Worm (Caenorhabditis elegans) whole organism, young adult: ENCODE results near the gene ZC204.6.

Experiments used
- C06A6.2 ChIP-seq: fragments of 200-800 bp; sonication (Bioruptor generic); conservative IDR thresholded peaks from 2 replicates; pipeline ENCODE4 v1.3.6; 2022; ENCODE audit warnings: missing genetic modification characterization, missing compliant biosample characterization
- F10E7.11 ChIP-seq: sonication (generic microtip); optimal IDR thresholded peaks from 2 replicates; lab custom pipeline; 2017; ENCODE audit warnings: mild to moderate bottlenecking, missing genetic modification characterization, moderate library complexity, missing compliant biosample characterization
- F23B12.7 ChIP-seq: sonication (generic microtip); optimal IDR thresholded peaks from 2 replicates; lab custom pipeline; 2017; ENCODE audit warnings: missing genetic modification characterization, mild to moderate bottlenecking, missing compliant biosample characterization, antibody characterized with exemption, moderate library complexity; ENCODE audit not compliant: insufficient read depth
- F52B5.7 ChIP-seq: sonication (generic microtip); optimal IDR thresholded peaks from 2 replicates; lab custom pipeline; 2016; ENCODE audit warnings: mild to moderate bottlenecking, missing genetic modification characterization, missing compliant biosample characterization
- F57C9.4 ChIP-seq: sonication (generic microtip); optimal IDR thresholded peaks from 2 replicates; lab custom pipeline; 2017; ENCODE audit warnings: mild to moderate bottlenecking, missing genetic modification characterization, missing compliant biosample characterization
- K11D2.4 ChIP-seq: fragments of 200-800 bp; sonication (Bioruptor generic); IDR thresholded peaks from 2 replicates; pipeline ENCODE4 v1.3.6; 2022; ENCODE audit warnings: missing genetic modification reagents, missing genetic modification characterization, missing compliant biosample characterization
- T07F8.4 ChIP-seq: sonication (generic microtip); optimal IDR thresholded peaks from 2 replicates; lab custom pipeline; 2016; ENCODE audit warnings: mild to moderate bottlenecking, missing genetic modification characterization, moderate library complexity, missing compliant biosample characterization
- T26A5.8 ChIP-seq: sonication (generic microtip); optimal IDR thresholded peaks from 2 replicates; lab custom pipeline; 2016; ENCODE audit warnings: missing genetic modification characterization, missing compliant biosample characterization
- ccch-3 ChIP-seq: fragments of 200-800 bp; sonication (Bioruptor generic); optimal IDR thresholded peaks from 2 replicates; lab custom pipeline; 2018; ENCODE audit warnings: mild to moderate bottlenecking, missing genetic modification characterization, missing compliant biosample characterization
- ceh-27 ChIP-seq: fragments of 200-800 bp; sonication (Bioruptor generic); optimal IDR thresholded peaks from 2 replicates; lab custom pipeline; 2018; ENCODE audit warnings: mild to moderate bottlenecking, missing genetic modification characterization, moderate library complexity, missing compliant biosample characterization
- dox-1 ChIP-seq: fragments of 200-800 bp; sonication (Bioruptor generic); IDR thresholded peaks from 2 replicates; pipeline ENCODE4 v1.3.6; 2022; ENCODE audit warnings: missing genetic modification reagents, missing genetic modification characterization, missing compliant biosample characterization
- dpl-1 ChIP-seq: fragments of 150-350 bp; optimal IDR thresholded peaks from 2 replicates; lab custom pipeline; 2014; ENCODE audit warnings: missing biosample characterization, missing genetic modification reagents, missing genetic modification characterization
- efl-1 ChIP-seq: fragments of 150-350 bp; optimal IDR thresholded peaks from 2 replicates; lab custom pipeline; 2014; ENCODE audit warnings: missing biosample characterization, missing genetic modification reagents, missing genetic modification characterization
- egl-18 ChIP-seq: fragments of 200-800 bp; sonication (Bioruptor generic); IDR thresholded peaks from 2 replicates; pipeline ENCODE4 v1.3.6; 2022; ENCODE audit warnings: missing genetic modification reagents, missing genetic modification characterization, missing compliant biosample characterization
- egl-44 ChIP-seq: fragments of 200-800 bp; sonication (Bioruptor generic); IDR thresholded peaks from 2 replicates; pipeline ENCODE4 v1.3.6; 2022; ENCODE audit warnings: missing genetic modification reagents, missing genetic modification characterization, missing compliant biosample characterization
- him-1 ChIP-seq: sonication (generic microtip); optimal IDR thresholded peaks from 2 replicates; lab custom pipeline; 2016; ENCODE audit warnings: missing genotype, missing genetic modification reagents, missing genetic modification characterization, missing compliant biosample characterization
- hlh-26 ChIP-seq: fragments of 200-800 bp; sonication (Bioruptor generic); conservative IDR thresholded peaks from 2 replicates; pipeline ENCODE4 v1.3.6; 2022; ENCODE audit warnings: missing genetic modification reagents, missing genetic modification characterization, missing compliant biosample characterization
- lin-26 ChIP-seq: fragments of 200-800 bp; sonication (Bioruptor generic); IDR thresholded peaks from 2 replicates; pipeline ENCODE4 v1.3.6; 2022; ENCODE audit warnings: missing genetic modification reagents, missing genetic modification characterization, missing compliant biosample characterization
- lin-35 ChIP-seq, 3 experiments: fragments of 150-350 bp in 2 of 3; sonication (generic microtip) in 1 of 3; optimal IDR thresholded peaks; 2 replicates each; lab custom pipeline; 2014 to 2018; ENCODE audit warnings: missing biosample characterization in 3 of 3, missing genetic modification characterization in 3 of 3, missing genetic modification reagents in 3 of 3
- lin-40 ChIP-seq: sonication (generic microtip); optimal IDR thresholded peaks from 2 replicates; lab custom pipeline; 2016; ENCODE audit warnings: missing genetic modification characterization, mild to moderate bottlenecking, missing compliant biosample characterization, missing genotype, missing genetic modification reagents
- lsl-1 ChIP-seq: fragments of 200-800 bp; sonication (Bioruptor generic); optimal IDR thresholded peaks from 2 replicates; lab custom pipeline; 2018; ENCODE audit warnings: mild to moderate bottlenecking, missing genetic modification characterization, moderate library complexity, missing compliant biosample characterization
- mel-28 ChIP-seq: sonication (generic microtip); optimal IDR thresholded peaks from 2 replicates; lab custom pipeline; 2016; ENCODE audit warnings: borderline replicate concordance, mild to moderate bottlenecking, missing genetic modification characterization, missing compliant biosample characterization
- mxl-1 ChIP-seq: sonication (generic microtip); optimal IDR thresholded peaks from 2 replicates; lab custom pipeline; 2016; ENCODE audit warnings: missing genetic modification characterization, missing compliant biosample characterization
- nfya-2 ChIP-seq: fragments of 200-800 bp; sonication (Bioruptor generic); IDR thresholded peaks from 2 replicates; pipeline ENCODE4 v1.3.6; 2022; ENCODE audit warnings: missing genetic modification reagents, missing genetic modification characterization, missing compliant biosample characterization
- nhr-80 ChIP-seq: sonication (generic microtip); optimal IDR thresholded peaks from 2 replicates; lab custom pipeline; 2016; ENCODE audit warnings: missing genetic modification characterization, missing compliant biosample characterization
- nhr-90 ChIP-seq: sonication (generic microtip); optimal IDR thresholded peaks from 2 replicates; lab custom pipeline; 2016; ENCODE audit warnings: missing genotype, mild to moderate bottlenecking, missing genetic modification characterization, missing compliant biosample characterization
- rpc-1 ChIP-seq, 2 experiments: fragments of 150-350 bp in 1 of 2; sonication (generic microtip) in 1 of 2; optimal IDR thresholded peaks; 2 replicates each; lab custom pipeline; 2014 to 2018; ENCODE audit warnings: missing biosample characterization in 1 of 2, missing genetic modification characterization in 1 of 2, missing genetic modification reagents in 1 of 2, missing genotype in 1 of 2
- snpc-1.1 ChIP-seq: sonication (generic microtip); optimal IDR thresholded peaks from 2 replicates; lab custom pipeline; 2017; ENCODE audit warnings: missing genetic modification characterization, mild to moderate bottlenecking, missing compliant biosample characterization, antibody characterized with exemption, moderate library complexity, missing genotype, missing genetic modification reagents; ENCODE audit not compliant: insufficient read depth
- tbx-9 ChIP-seq: sonication (generic microtip); optimal IDR thresholded peaks from 2 replicates; lab custom pipeline; 2016; ENCODE audit warnings: borderline replicate concordance, missing genetic modification characterization, inconsistent platforms, missing compliant biosample characterization
- zfh-2 ChIP-seq: fragments of 200-800 bp; sonication (Bioruptor generic); conservative IDR thresholded peaks from 2 replicates; pipeline ENCODE4 v1.3.6; 2022; ENCODE audit warnings: missing genetic modification reagents, missing genetic modification characterization, missing compliant biosample characterization
- zim-3 ChIP-seq: sonication (generic microtip); optimal IDR thresholded peaks from 2 replicates; lab custom pipeline; 2017; ENCODE audit warnings: mild to moderate bottlenecking, missing genetic modification characterization, moderate library complexity, missing compliant biosample characterization
- ztf-22 ChIP-seq: fragments of 200-800 bp; sonication (Bioruptor generic); optimal IDR thresholded peaks from 2 replicates; lab custom pipeline; 2018; ENCODE audit warnings: mild to moderate bottlenecking, missing genetic modification characterization, moderate library complexity, missing compliant biosample characterization

Gene ZC204.6

DNA sequence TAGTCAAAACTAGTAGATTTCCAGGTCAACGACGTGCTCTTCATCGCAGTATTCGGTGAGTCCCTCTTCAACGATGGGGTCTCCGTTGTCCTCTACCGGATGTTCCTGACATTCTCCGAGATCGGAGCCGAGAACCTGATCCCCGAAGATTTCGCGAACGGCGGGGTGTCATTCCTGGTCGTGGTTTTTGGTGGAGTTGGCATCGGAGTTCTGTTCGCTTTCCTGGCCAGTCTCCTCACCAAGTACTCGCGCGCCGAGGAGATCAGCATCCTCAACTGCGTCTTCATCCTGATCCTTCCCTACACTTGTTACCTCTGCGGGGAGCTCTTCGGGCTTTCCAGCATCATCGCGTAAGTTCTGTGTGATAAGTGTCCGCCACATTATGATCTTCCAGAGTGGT lies 28.0 kb upstream of the ZC204.6 start:
- no peak for TF ChIP-seq hlh-26 (GFP tag; lab: Robert Waterston, UW)
- TF ChIP-seq zfh-2: peak; percentile 29; the same call in 1 of the 2 replicates
- TF ChIP-seq nhr-80: no peak
- no peak for TF ChIP-seq lsl-1 (GFP tag; lab: Kevin White, UChicago)

DNA sequence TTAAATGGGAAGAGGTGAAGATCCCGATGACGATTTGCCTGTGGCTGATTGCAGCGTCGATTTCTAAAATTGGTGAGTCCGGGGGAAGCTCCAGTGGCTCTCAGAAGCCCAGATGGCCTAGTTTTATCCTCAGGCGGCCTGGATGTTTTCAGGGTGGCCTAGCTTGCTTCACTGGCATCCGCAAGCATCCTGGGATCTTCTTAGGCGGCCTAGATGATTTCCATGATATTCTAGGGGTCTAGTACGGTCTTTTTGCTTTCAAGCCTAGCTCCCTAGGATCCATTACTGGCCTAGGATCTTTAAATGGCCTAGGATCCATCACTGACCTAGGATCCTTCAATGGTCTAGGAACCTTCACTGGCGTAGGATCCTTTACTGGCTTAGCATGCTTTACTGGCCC lies 26.4 kb upstream of the ZC204.6 start:
- TF ChIP-seq zfh-2 (0 out of 2 replicates have a peak, but pooled peaks have one; percentile 33), ccch-3 (no peak)

DNA sequence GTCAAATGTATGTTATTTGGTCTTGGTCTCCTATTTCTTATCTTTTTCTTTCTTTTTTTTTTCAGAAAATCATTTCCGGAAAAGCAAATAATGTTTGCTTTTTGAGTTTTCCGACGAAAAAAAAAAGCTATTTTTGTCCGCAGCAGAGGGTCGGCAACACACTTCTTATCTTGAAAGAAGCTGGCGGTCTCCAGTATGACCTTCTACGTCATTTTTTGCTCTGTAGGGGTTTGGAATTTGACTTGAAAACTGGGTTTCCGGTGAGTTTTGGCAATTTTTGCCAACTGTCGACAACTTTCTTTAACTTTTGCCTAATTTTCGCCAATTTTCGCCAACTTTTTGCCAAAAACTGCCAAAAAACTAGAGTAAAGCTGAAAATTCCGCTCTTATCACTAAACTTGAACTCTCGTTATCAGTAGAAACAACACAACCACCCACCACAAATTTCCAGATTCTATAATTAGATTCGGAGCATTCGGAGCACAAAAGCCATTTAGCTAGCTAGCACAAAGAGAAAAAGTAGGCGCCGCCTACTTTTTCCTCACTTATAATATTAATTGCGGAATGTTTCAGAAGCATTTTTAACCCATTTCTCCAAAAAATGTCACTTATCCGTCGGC lies 25.7 kb upstream of the ZC204.6 start, which contains the start of gene nhx-6:
Gene nhx-6, plus strand, starts transcription at position 570 of the 620 bp plus-strand sequence.
- no peak for TF ChIP-seq snpc-1.1 (tag; lab: Kevin White, UChicago)
- no peak for TF ChIP-seq tbx-9 (tag; lab: Kevin White, UChicago)
- TF ChIP-seq ztf-22: no peak
- TF ChIP-seq nhr-80: peak; percentile 47
- TF ChIP-seq egl-44: no peak
- TF ChIP-seq dox-1: 0 out of 2 replicates have a peak, but pooled peaks have one; percentile 17
- no peak for TF ChIP-seq nhr-90 (tag; lab: Kevin White, UChicago)
- TF ChIP-seq him-1: no peak
- no peak for TF ChIP-seq lin-26 (GFP tag; lab: Robert Waterston, UW)

DNA sequence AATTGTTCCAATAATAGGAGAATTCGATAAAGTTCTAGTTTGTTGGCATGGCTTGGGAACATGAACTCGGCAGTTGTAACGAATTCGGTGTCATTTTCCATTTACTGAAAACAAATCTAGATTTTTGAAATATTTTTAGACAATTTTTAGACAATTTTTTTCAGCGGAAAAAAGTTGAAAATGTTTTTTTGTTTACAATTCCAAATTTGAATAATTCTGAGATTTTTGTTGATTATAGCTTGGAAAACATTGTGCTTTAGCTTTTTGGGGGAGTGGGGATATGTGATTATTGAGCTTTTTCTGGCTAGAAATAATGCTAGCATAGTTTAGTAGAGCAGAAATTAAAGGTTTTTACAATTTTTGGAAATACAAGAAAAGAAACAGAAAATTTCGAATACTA lies 24.3 kb upstream of the ZC204.6 start, which contains the start of gene srw-97:
Gene srw-97, minus strand, starts transcription at position 101 of the 400 bp plus-strand sequence.
- TF ChIP-seq zim-3 (tag; lab: Kevin White, UChicago) (no peak), T26A5.8 (tag; lab: Kevin White, UChicago) (no peak), T07F8.4 (tag; lab: Kevin White, UChicago) (no peak), rpc-1 (optimal IDR thresholded peaks at IDR 0.05; lab: Kevin White, UChicago) (no peak), rpc-1 (tag; optimal IDR thresholded peaks at IDR 0.05; lab: Kevin White, UChicago) (no peak), F10E7.11 (tag; lab: Kevin White, UChicago) (no peak)

DNA sequence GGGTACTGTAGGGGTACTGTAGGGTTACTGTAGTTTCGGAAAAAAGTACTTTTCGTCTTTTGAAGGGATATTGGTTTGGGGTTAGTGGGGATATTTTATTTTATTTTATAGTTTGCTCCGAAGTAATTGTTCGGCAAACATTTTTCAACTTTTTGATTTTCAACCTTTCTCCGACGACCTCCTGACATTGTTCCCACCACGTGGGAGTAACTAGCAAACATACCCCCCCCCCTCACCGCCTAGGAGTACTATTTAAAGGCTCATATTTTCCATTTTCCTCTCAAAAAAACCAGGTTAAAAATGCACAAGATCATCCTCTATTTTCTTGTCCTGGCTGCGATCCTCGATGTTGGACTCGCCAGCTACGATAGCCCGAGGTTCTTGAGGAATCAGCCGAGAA lies 21.4 kb upstream of the ZC204.6 start, which contains the start of gene srlf-29:
Gene srlf-29, plus strand, starts transcription at position 301 of the 400 bp plus-strand sequence.
- TF ChIP-seq F57C9.4 (tag; lab: Kevin White, UChicago) (no peak), lin-40 (tag; lab: Kevin White, UChicago) (no peak), mxl-1 (no peak), mel-28 (tag; lab: Kevin White, UChicago) (no peak), F52B5.7 (tag; lab: Kevin White, UChicago) (no peak), egl-18 (GFP tag; lab: Robert Waterston, UW) (no peak), tbx-9 (tag; lab: Kevin White, UChicago) (no peak), dpl-1 (GFP tag; lab: Kevin White, UChicago) (no peak), C06A6.2 (GFP tag; lab: Robert Waterston, UW) (no peak), F23B12.7 (tag; lab: Kevin White, UChicago) (no peak), efl-1 (no peak), lin-35 (GFP tag; optimal IDR thresholded peaks at IDR 0.05; lab: Kevin White, UChicago) (no peak), ceh-27 (no peak), K11D2.4 (GFP tag; lab: Robert Waterston, UW) (no peak), nfya-2 (GFP tag; lab: Robert Waterston, UW) (no peak)
